Fruit fly (Drosophila melanogaster) whole organism, embryonic: ENCODE measurements around the gene CG31752.

Source experiments
- Antp ChIP-seq: fragments of 200-800 bp; sonication (Bioruptor generic); optimal IDR thresholded peaks from 3 replicates; lab custom pipeline; 2016; ENCODE audit warnings: missing biosample characterization, missing genetic modification characterization
- BEAF-32 ChIP-seq: fragments of 200-800 bp; sonication (Bioruptor generic); optimal IDR thresholded peaks from 3 replicates; lab custom pipeline; 2017; ENCODE audit warnings: missing biosample characterization, missing genetic modification characterization, mild to moderate bottlenecking, moderate library complexity, missing genetic modification reagents
- CG10274 ChIP-seq: fragments of 200-800 bp; sonication (Bioruptor generic); optimal IDR thresholded peaks from 3 replicates; lab custom pipeline; 2017; ENCODE audit warnings: missing biosample characterization, mild to moderate bottlenecking, missing genetic modification characterization
- CG11723 ChIP-seq: fragments of 200-800 bp; sonication (Bioruptor generic); optimal IDR thresholded peaks from 2 replicates; lab custom pipeline; 2017; ENCODE audit warnings: missing biosample characterization, mild to moderate bottlenecking, missing genetic modification characterization
- CG12104 ChIP-seq: fragments of 200-800 bp; sonication (Bioruptor generic); optimal IDR thresholded peaks from 3 replicates; lab custom pipeline; 2016; ENCODE audit warnings: missing biosample characterization, missing genetic modification characterization
- CG12391 ChIP-seq: fragments of 200-800 bp; sonication (Bioruptor generic); optimal IDR thresholded peaks from 3 replicates; lab custom pipeline; 2018; ENCODE audit warnings: missing biosample characterization, mild to moderate bottlenecking, missing genetic modification characterization, moderate library complexity
- CG15269 ChIP-seq: fragments of 200-800 bp; sonication (Bioruptor generic); optimal IDR thresholded peaks from 2 replicates; lab custom pipeline; 2018; ENCODE audit warnings: missing biosample characterization, mild to moderate bottlenecking, missing genetic modification characterization, moderate library complexity
- CG16863 ChIP-seq: fragments of 200-800 bp; sonication (Bioruptor generic); optimal IDR thresholded peaks from 3 replicates; lab custom pipeline; 2016; ENCODE audit warnings: missing biosample characterization, missing genetic modification characterization
- CG17385 ChIP-seq: fragments of 200-800 bp; sonication (Bioruptor generic); optimal IDR thresholded peaks from 3 replicates; lab custom pipeline; 2018; ENCODE audit warnings: missing biosample characterization, mild to moderate bottlenecking, missing genetic modification characterization
- CG17802 ChIP-seq: fragments of 200-800 bp; sonication (Bioruptor generic); optimal IDR thresholded peaks from 2 replicates; lab custom pipeline; 2018; ENCODE audit warnings: missing biosample characterization, mild to moderate bottlenecking, missing genetic modification characterization, moderate library complexity
- CG33213 ChIP-seq: fragments of 200-800 bp; sonication (Bioruptor generic); optimal IDR thresholded peaks from 3 replicates; lab custom pipeline; 2016; ENCODE audit warnings: missing biosample characterization, missing genetic modification characterization
- CG3407 ChIP-seq: fragments of 200-800 bp; sonication (Bioruptor generic); optimal IDR thresholded peaks from 2 replicates; lab custom pipeline; 2018; ENCODE audit warnings: missing biosample characterization, mild to moderate bottlenecking, missing genetic modification characterization
- CG3726 ChIP-seq: fragments of 200-800 bp; sonication (Bioruptor generic); IDR thresholded peaks from 3 replicates; pipeline ENCODE4, ENCODE4 v1.3.6; 2022; ENCODE audit warnings: missing biosample characterization, missing genetic modification characterization
- CG3838 ChIP-seq: fragments of 200-800 bp; sonication (Bioruptor generic); optimal IDR thresholded peaks from 3 replicates; lab custom pipeline; 2016; ENCODE audit warnings: missing biosample characterization, missing genetic modification characterization
- CG5953 ChIP-seq: fragments of 200-800 bp; sonication (Bioruptor generic); IDR thresholded peaks from 2 replicates; pipeline ENCODE4 v1.3.6; 2022; ENCODE audit warnings: missing biosample characterization, missing genetic modification characterization
- CG6654 ChIP-seq: fragments of 200-800 bp; sonication (Bioruptor generic); optimal IDR thresholded peaks from 2 replicates; lab custom pipeline; 2017; ENCODE audit warnings: missing biosample characterization, mild to moderate bottlenecking, missing genetic modification characterization
- CG7372 ChIP-seq: fragments of 200-800 bp; sonication (Bioruptor generic); IDR thresholded peaks from 2 replicates; pipeline ENCODE4 v1.3.6; 2022; ENCODE audit warnings: missing biosample characterization, missing genetic modification characterization
- CG7745 ChIP-seq: fragments of 200-800 bp; sonication (Bioruptor generic); optimal IDR thresholded peaks from 2 replicates; lab custom pipeline; 2018; ENCODE audit warnings: missing biosample characterization, mild to moderate bottlenecking, missing genetic modification characterization, moderate library complexity
- CG8944 ChIP-seq: fragments of 200-800 bp; sonication (Bioruptor generic); optimal IDR thresholded peaks from 3 replicates; lab custom pipeline; 2016; ENCODE audit warnings: missing biosample characterization, missing genetic modification characterization
- Chrac-16 ChIP-seq: fragments of 200-800 bp; sonication (Bioruptor generic); optimal IDR thresholded peaks from 3 replicates; lab custom pipeline; 2016; ENCODE audit warnings: missing biosample characterization, missing genetic modification characterization
- Dad ChIP-seq: fragments of 200-800 bp; sonication (Bioruptor generic); optimal IDR thresholded peaks from 3 replicates; lab custom pipeline; 2016; ENCODE audit warnings: missing biosample characterization, missing genetic modification characterization
- Dbx ChIP-seq: fragments of 200-800 bp; sonication (Bioruptor generic); IDR thresholded peaks from 3 replicates; pipeline ENCODE4 v1.3.6; 2022; ENCODE audit warnings: missing biosample characterization, missing genetic modification characterization
- Ets65A ChIP-seq: fragments of 200-800 bp; sonication (Bioruptor generic); peaks from one replicate; lab custom pipeline; 2016; ENCODE audit warnings: missing biosample characterization, missing genetic modification characterization
- HmgD ChIP-seq: fragments of 200-800 bp; sonication (Bioruptor generic); optimal IDR thresholded peaks from 3 replicates; lab custom pipeline; 2016; ENCODE audit warnings: missing biosample characterization, missing genetic modification characterization
- Lpt ChIP-seq: fragments of >200 bp; optimal IDR thresholded peaks from 2 replicates; lab custom pipeline; 2018; ENCODE audit warnings: missing biosample characterization, missing genetic modification characterization
- MBD-R2 ChIP-seq: fragments of 200-800 bp; sonication (Bioruptor generic); IDR thresholded peaks from 2 replicates; pipeline ENCODE4 v1.3.6; 2022; ENCODE audit warnings: missing biosample characterization, missing genetic modification characterization
- NFAT ChIP-seq: fragments of 200-800 bp; sonication (Bioruptor generic); IDR thresholded peaks from 2 replicates; pipeline ENCODE4 v1.3.6; 2022; ENCODE audit warnings: missing biosample characterization, missing genetic modification characterization
- Oaz ChIP-seq: fragments of 200-800 bp; sonication (Bioruptor generic); IDR thresholded peaks from 2 replicates; pipeline ENCODE4 v1.3.6; 2022; ENCODE audit warnings: missing biosample characterization, missing genetic modification characterization
- Opbp ChIP-seq: fragments of 200-800 bp; sonication (Bioruptor generic); IDR thresholded peaks from 3 replicates; pipeline ENCODE4 v1.3.6; 2022; ENCODE audit warnings: missing biosample characterization, missing genetic modification characterization; ENCODE audit not compliant: partially characterized antibody
- Side ChIP-seq: fragments of 200-800 bp; sonication (Bioruptor generic); optimal IDR thresholded peaks from 2 replicates; lab custom pipeline; 2016; ENCODE audit warnings: missing biosample characterization, missing genetic modification characterization
- Sry-δ ChIP-seq: fragments of 200-800 bp; sonication (Bioruptor generic); optimal IDR thresholded peaks from 2 replicates; lab custom pipeline; 2016; ENCODE audit warnings: missing biosample characterization, missing genetic modification characterization
- Taf1 ChIP-seq: fragments of 200-800 bp; sonication (Bioruptor generic); IDR thresholded peaks from 2 replicates; pipeline ENCODE4 v1.3.6; 2022; ENCODE audit warnings: missing biosample characterization, missing genetic modification characterization
- Vsx1 ChIP-seq: fragments of 200-800 bp; sonication (Bioruptor generic); optimal IDR thresholded peaks from 2 replicates; lab custom pipeline; 2017; ENCODE audit warnings: missing biosample characterization, mild to moderate bottlenecking, missing genetic modification characterization, missing genetic modification reagents
- ase ChIP-seq: fragments of 200-800 bp; sonication (Bioruptor generic); IDR thresholded peaks from 3 replicates; pipeline ENCODE4 v1.3.6; 2022; ENCODE audit warnings: missing biosample characterization, missing genetic modification characterization
- bowl ChIP-seq: fragments of 200-800 bp; sonication (Bioruptor generic); IDR thresholded peaks from 2 replicates; pipeline ENCODE4 v1.3.6; 2022; ENCODE audit warnings: missing biosample characterization, missing genetic modification characterization
- corto ChIP-seq: fragments of 200-800 bp; sonication (Bioruptor generic); optimal IDR thresholded peaks from 2 replicates; lab custom pipeline; 2016; ENCODE audit warnings: missing biosample characterization, mild to moderate bottlenecking, missing genetic modification characterization, moderate library complexity
- fd3F ChIP-seq: fragments of 200-800 bp; sonication (Bioruptor generic); optimal IDR thresholded peaks from 2 replicates; lab custom pipeline; 2018; ENCODE audit warnings: missing biosample characterization, mild to moderate bottlenecking, missing genetic modification characterization, moderate library complexity
- ftz-f1 ChIP-seq: fragments of 200-800 bp; sonication (Bioruptor generic); optimal IDR thresholded peaks from 2 replicates; lab custom pipeline; 2016; ENCODE audit warnings: missing biosample characterization, missing genetic modification characterization
- gsb ChIP-seq: fragments of 200-800 bp; sonication (Bioruptor generic); IDR thresholded peaks from 2 replicates; pipeline ENCODE4 v1.3.6; 2022; ENCODE audit warnings: missing biosample characterization, missing genetic modification characterization
- her ChIP-seq: fragments of 200-800 bp; sonication (Bioruptor generic); optimal IDR thresholded peaks from 2 replicates; lab custom pipeline; 2016; ENCODE audit warnings: missing biosample characterization, missing genetic modification characterization
- kah ChIP-seq: fragments of 200-800 bp; sonication (Bioruptor generic); optimal IDR thresholded peaks from 2 replicates; lab custom pipeline; 2018; ENCODE audit warnings: missing biosample characterization, mild to moderate bottlenecking, missing genetic modification characterization
- kay ChIP-seq: fragments of 200-800 bp; sonication (Bioruptor generic); optimal IDR thresholded peaks from 2 replicates; lab custom pipeline; 2016; ENCODE audit warnings: missing biosample characterization, missing genetic modification characterization
- lab ChIP-seq: fragments of 200-800 bp; sonication (Bioruptor generic); optimal IDR thresholded peaks from 3 replicates; lab custom pipeline; 2017; ENCODE audit warnings: missing biosample characterization, missing genetic modification characterization, mild to moderate bottlenecking, moderate library complexity, missing genetic modification reagents
- nom ChIP-seq: fragments of 200-800 bp; sonication (Bioruptor generic); optimal IDR thresholded peaks from 2 replicates; lab custom pipeline; 2017; ENCODE audit warnings: missing biosample characterization, missing genetic modification characterization, mild to moderate bottlenecking, moderate library complexity, missing genetic modification reagents
- pho ChIP-seq: fragments of 200-800 bp; sonication (Bioruptor generic); optimal IDR thresholded peaks from 2 replicates; lab custom pipeline; 2016; ENCODE audit warnings: missing biosample characterization, missing genetic modification characterization
- sim ChIP-seq: fragments of 200-800 bp; sonication (Bioruptor generic); IDR thresholded peaks from 2 replicates; pipeline ENCODE4 v1.3.6; 2022; ENCODE audit warnings: missing biosample characterization, missing genetic modification characterization
- ssp ChIP-seq: fragments of 200-800 bp; sonication (Bioruptor generic); IDR thresholded peaks from 2 replicates; pipeline ENCODE4 v1.3.6; 2022; ENCODE audit warnings: missing biosample characterization, missing genetic modification characterization
- tgo ChIP-seq: fragments of 200-800 bp; sonication (Bioruptor generic); IDR thresholded peaks from 3 replicates; pipeline ENCODE4 v1.3.6; 2022; ENCODE audit warnings: missing biosample characterization, missing genetic modification characterization
- vvl ChIP-seq: fragments of 200-800 bp; sonication (Bioruptor generic); IDR thresholded peaks from 2 replicates; pipeline ENCODE4 v1.3.6; 2022; ENCODE audit warnings: missing biosample characterization, missing genetic modification characterization

The CG31752 gene

DNA sequence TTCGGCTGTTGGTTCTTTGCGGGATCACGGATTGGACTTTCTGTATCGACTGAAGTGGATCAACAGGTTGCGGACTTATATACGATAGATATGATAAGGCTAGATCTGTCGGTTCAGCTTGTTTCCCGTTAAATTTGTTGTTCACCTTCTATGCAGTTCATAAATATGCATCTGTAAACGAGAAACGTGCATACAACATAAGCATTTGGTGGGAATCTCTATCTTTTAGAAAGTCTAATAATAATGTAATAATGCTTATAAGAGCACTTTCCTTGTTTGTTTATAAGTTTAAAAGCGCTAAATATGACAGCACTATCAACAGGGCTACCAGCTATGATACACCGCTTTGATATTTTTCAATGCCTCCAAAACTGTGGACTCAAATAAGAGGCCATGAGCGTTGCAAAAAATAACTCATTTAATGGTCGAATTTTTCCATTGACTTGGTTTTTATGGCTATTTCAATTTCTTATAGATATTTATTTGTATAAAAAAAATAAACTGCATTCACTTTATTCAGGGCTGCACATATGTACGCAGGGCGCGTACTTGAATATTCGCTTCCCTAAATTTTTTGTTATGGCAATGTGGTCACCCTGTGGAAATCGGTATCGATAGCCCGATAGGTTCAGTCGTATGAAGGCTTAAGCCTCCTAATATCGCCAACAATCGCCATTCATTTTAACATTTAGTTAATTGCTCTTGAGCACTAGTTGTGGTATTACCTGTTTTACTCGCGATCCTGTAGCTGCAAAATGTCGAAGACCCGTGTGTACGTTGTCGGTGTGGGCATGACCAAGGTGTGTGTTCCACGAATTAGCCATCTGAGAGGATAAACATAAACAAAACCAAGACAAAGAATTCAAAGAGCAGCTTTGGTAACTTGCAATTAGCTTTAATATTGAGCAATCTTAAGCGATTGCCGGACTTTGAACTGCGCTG lies 10.3 kb downstream of the CG31752 start, which contains the start of the genes CG17597 and ScpX (continued):
- TF ChIP-seq Chrac-16, result peak; percentile 60
- peak; percentile 53 for TF ChIP-seq Antp (GFP tag; lab: Kevin White, UChicago)
- peak; percentile 99 for TF ChIP-seq kah (GFP tag; lab: Kevin White, UChicago)
- TF ChIP-seq nom (GFP tag; lab: Kevin White, UChicago), result peak; percentile 87
- TF ChIP-seq pho, result peak; percentile 36
- TF ChIP-seq kay, result peak; percentile 53
- 0 out of 2 replicates have a peak, but pooled peaks have one; percentile 11 for TF ChIP-seq CG7372 (GFP tag; lab: Robert Waterston, UW)
- TF ChIP-seq CG15269 (tag; lab: Kevin White, UChicago), result peak; percentile 70
- TF ChIP-seq Oaz (GFP tag; lab: Robert Waterston, UW), result no peak
- peak; percentile 35; the same call in 2 of the 3 replicates for TF ChIP-seq tgo (GFP tag; lab: Robert Waterston, UW)
- TF ChIP-seq fd3F, result peak; percentile 34
- TF ChIP-seq ssp (GFP tag; lab: Robert Waterston, UW), result peak; percentile 41
- peak; percentile 46 for TF ChIP-seq CG8944 (GFP tag; lab: Kevin White, UChicago)
- TF ChIP-seq CG17385 (GFP tag; lab: Kevin White, UChicago), result peak; percentile 52
- TF ChIP-seq BEAF-32, result peak; percentile 81
- peak; percentile 71 for TF ChIP-seq CG12104
- peak; percentile 48 for TF ChIP-seq CG17802 (tag; lab: Kevin White, UChicago)
- TF ChIP-seq CG3407 (GFP tag; lab: Kevin White, UChicago), result peak; percentile 42
- no peak for TF ChIP-seq CG3726
- TF ChIP-seq her (GFP tag; lab: Kevin White, UChicago), result no peak
- no peak; the same call in 1 of the 2 replicates for TF ChIP-seq NFAT (GFP tag; lab: Robert Waterston, UW)
- TF ChIP-seq Dad (GFP tag; lab: Kevin White, UChicago), result peak; percentile 36
- peak; percentile 5 for TF ChIP-seq Vsx1 (GFP tag; lab: Kevin White, UChicago)
- TF ChIP-seq Ets65A (GFP tag; lab: Kevin White, UChicago), result peak; percentile 93
- TF ChIP-seq CG10274 (GFP tag; lab: Kevin White, UChicago), result no peak
- TF ChIP-seq CG3838, result peak; percentile 65
- peak; percentile 61 for TF ChIP-seq MBD-R2 (GFP tag; lab: Robert Waterston, UW)
- no peak for TF ChIP-seq ftz-f1 (GFP tag; lab: Kevin White, UChicago)
- no peak for TF ChIP-seq CG7745 (tag; lab: Kevin White, UChicago)
- no peak for TF ChIP-seq CG11723 (GFP tag; lab: Kevin White, UChicago)
- TF ChIP-seq CG5953, result no peak
- no peak for TF ChIP-seq gsb
- no peak for TF ChIP-seq bowl (GFP tag; lab: Robert Waterston, UW)
- peak; percentile 99 for TF ChIP-seq CG6654 (GFP tag; lab: Kevin White, UChicago)
- peak; percentile 91 for TF ChIP-seq Opbp (GFP tag; lab: Robert Waterston, UW)
- 0 out of 3 replicates have a peak, but pooled peaks have one; percentile 43 for TF ChIP-seq ase (GFP tag; lab: Robert Waterston, UW)
- peak; percentile 32; the same call in 1 of the 2 replicates for TF ChIP-seq vvl (GFP tag; lab: Robert Waterston, UW)
- peak; percentile 34 for TF ChIP-seq Side
- TF ChIP-seq lab (GFP tag; lab: Kevin White, UChicago), result peak; percentile 75
- TF ChIP-seq Dbx (GFP tag; lab: Robert Waterston, UW), result peak; percentile 61; the same call in 2 of the 3 replicates
- TF ChIP-seq CG16863 (GFP tag; lab: Kevin White, UChicago), result peak; percentile 31
- no peak for TF ChIP-seq corto
- peak; percentile 80 for TF ChIP-seq CG12391 (tag; lab: Kevin White, UChicago)
- peak; percentile 62 for TF ChIP-seq Sry-δ (GFP tag; lab: Kevin White, UChicago)
- no peak for TF ChIP-seq Taf1 (GFP tag; lab: Robert Waterston, UW)
- TF ChIP-seq sim (GFP tag; lab: Robert Waterston, UW), result no peak
- TF ChIP-seq Lpt (GFP tag; lab: Kevin White, UChicago), result no peak
- TF ChIP-seq CG33213 (GFP tag; lab: Kevin White, UChicago), result peak; percentile 31
- peak; percentile 21 for TF ChIP-seq HmgD
